Fruit fly (Drosophila melanogaster): ENCODE data around the gene eIF2Balpha.

DNA sequence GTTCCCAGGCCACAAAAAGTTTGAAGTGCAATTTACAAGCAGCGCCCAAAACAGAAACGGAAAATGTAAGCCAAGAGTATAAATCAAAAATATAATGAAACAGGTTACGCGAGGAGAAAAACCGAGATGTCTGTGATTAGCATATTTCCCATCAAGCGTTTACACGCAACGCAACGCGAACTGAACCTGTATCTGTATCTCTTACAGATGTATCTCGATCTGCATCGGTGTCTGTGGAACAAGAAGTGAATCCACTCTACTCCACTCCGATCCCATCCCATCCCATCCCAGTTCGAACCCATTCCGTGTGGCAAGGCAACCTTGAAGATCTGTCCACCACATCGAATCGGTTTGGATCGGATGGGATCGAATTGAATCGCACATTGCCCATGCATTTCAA, 48.2 kb upstream of the eIF2Balpha start:
- TF ChIP-seq Dll (optimal IDR thresholded peaks at IDR 0.05) (no peak), CG8478 (optimal IDR thresholded peaks at IDR 0.05) (no peak), psq (optimal IDR thresholded peaks at IDR 0.05) (no peak), usp (GFP tag; optimal IDR thresholded peaks at IDR 0.05) (no peak), pan (optimal IDR thresholded peaks at IDR 0.05) (no peak)

Data from whole organism.